Fruit fly (Drosophila melanogaster) ovary, adult (tissue): ENCODE results near the gene Notum.

ENCODE experiments used
- CG17801 ChIP-seq: fragments of 200-800 bp; optimal IDR thresholded peaks from 2 replicates; lab custom pipeline; 2019; ENCODE audit warnings: missing biosample characterization, mild to moderate bottlenecking, missing genetic modification characterization, moderate library complexity; ENCODE audit not compliant: partially characterized antibody

Gene Notum

DNA sequence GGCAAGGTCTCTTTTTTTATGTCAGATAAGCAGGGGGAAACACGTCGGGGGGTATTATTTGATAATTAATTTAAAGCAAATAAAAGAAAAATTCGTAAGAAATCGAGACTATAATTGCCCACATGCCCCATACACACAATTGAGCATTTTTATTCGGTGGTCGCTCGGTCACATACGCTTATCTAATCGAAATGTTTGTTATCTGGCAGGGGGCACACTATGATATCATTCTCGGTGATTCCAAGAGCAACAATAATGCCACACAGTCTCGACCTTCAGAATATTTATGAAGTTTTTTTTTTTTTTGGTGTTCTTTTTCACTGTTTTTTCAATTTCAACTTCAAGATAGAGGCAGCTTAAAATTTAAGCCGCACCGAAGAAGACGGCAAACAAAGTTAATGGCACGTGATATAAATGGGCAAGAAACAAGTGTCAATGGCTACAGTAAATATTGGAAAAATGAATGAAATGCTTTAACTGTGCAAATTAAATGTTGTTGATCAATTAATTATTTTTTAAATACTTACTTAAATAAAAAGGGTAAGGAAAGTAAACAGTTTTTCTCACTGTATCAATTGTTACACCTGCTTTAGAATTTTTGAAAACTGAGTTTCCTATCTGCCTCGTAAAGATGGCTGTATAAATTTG, 23.8 kb upstream of the Notum start:
- no peak for TF ChIP-seq CG17801 (GFP tag; lab: Kevin White, UChicago)

DNA sequence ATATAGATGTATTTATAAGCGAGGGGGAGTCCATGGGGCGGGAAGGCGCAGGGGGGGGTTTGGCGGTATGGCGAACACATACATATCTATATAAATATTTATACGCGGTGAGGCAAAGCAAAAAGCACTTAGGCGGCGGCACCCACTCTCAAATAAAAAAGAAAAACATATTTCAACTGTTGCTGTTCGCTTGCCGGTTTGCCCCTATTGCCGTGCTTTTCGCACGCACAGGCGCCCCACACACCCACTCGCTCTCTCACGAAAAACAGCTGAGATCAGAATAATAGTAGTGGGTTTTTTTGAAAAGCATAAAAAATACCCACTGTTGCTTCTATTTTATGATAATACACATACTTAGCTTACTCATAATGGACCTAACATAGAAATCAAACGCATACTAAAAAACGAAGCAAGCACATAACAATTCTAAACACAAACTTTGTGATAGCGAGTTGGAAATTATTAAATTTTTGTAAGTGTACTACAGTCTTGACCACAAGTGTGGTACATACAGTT, 22.1 kb upstream of the Notum start:
- TF ChIP-seq CG17801 (GFP tag; lab: Kevin White, UChicago), result peak; percentile 56

DNA sequence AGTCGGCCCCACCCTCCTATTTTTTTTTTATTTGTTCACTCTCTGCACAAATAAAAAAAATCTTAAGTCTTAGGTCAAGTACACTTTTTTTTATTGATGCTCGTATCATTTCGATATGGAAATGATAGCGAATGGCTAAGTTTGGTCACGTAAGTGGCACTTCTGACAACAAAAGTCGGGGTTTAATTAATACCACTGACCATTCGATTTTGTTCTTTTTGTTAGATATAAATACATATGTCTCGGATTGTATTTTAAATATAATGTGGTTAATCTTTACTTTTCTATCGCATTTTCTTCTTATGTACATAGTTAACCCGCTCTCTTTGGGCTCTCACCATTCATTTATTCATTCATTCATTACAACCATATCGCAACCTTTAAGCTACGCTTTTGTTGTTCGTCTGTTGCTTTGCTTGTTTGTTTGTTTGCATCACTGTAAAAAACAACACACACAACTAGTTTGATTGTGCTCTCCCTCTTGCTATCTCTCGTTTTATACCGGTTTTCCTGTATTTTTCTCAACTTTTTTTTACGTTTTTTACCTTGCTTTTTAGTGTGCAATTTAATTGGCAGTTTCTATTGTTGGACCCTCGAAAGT, 21.1 kb upstream of the Notum start:
- TF ChIP-seq CG17801 (GFP tag; lab: Kevin White, UChicago), result peak; percentile 25

DNA sequence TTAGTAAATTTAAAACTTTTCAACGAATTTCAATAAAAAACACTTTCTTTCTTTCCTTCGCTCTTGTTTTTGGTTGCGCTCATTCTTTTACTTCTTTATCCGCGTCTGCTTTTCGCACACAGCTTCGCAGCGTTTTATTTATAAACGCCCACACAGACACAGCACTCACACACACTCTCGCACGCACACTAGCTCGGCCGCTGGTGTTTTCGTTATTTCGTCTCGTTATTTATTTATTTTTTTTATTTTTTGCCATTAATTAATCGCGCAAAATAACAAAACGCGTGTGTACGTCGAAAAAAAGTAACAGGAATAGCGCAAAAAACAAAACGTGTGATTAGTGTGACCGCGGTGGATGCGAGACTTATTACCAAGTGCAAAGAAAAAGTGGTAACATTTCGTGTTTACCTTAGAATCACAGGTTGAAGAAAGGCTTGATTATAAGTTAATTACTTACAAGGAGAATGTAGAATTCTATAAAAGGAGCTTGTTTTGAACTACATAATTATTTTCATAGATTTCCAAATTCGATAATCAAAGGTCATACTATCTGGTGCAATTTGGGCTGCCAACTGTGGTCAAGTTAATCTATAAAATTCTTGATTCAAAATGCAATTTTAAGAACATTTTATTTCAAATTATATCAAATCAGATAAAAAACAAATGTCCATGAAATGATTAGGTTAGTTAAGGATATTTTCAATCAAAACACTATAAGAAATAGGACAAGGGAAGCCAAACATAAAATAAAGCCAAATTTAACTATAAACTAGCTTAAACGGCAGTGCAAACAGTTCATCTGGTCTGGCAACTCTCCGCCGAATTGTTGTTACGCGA, 18.7 kb upstream of the Notum start, which contains the start of the genes hzg and mRpS31:
hzg (minus strand) TSS at position 336 of the 837 bp plus-strand sequence.
mRpS31 (plus strand) TSS at position 793 of the 837 bp plus-strand sequence.
- TF ChIP-seq CG17801 (GFP tag; lab: Kevin White, UChicago), result peak; percentile 68

DNA sequence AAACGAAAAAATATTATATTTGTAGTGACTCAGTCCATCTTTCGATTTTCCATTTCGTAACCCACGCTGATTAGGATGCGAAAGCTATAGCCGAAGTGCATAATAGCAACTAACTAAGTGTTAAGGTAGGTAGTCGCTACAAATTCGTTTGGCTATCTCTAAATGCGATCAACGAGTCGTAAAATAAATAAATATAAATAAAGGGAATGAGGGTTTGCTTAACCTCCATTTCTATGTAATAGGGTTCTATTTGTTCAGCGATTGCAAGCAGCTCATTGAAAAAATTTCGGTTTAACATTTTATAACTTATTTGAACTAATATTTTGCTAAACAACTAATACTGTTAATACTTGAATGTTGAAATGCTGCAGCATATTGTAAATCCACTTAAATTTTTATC, 13.1 kb upstream of the Notum start:
- TF ChIP-seq CG17801 (GFP tag; lab: Kevin White, UChicago), result no peak

DNA sequence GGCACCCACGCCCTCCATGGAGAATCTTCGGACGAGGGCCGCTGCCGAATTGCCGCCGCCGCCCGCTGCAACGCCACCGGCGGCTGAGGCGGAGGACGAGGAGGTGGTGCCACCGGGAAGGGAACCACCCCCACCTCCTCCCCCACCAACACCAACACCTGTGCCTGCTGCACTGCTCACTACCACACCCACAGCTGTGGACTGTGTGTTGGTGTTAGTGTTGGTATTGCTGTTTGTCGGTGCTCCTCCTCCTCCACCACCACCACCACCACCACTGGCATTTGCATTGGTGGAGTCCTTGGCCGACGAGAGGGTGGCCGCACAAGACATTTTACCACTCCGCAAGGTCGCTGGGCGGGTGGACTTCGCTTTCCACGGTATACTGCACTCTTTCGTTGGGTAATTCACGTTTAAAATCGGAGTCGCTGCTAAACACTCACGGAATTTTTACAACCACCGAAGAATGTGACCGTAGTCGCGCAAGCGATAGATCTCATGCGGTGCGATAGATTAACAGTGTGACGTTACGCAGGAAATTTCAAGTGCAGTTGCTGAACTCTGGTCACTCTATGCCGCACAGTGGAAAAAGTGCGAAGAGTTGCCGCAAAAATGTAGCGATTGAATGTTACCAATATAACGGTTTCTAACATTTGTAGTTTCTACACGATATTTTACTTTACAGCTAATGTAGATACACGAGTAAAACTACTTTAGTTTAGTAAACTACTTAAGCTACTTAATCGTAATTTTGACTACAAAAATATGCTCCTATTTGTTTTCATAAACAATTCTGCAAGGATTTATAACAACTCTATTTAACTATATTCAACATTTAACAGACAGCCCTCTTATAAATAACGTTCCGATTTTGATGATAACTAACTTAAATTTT, 11.7 kb upstream of the Notum start, which contains the start of gene mib1:
mib1 (minus strand) TSS at position 494 of the 892 bp plus-strand sequence.
- peak; percentile 21 for TF ChIP-seq CG17801 (GFP tag; lab: Kevin White, UChicago)

DNA sequence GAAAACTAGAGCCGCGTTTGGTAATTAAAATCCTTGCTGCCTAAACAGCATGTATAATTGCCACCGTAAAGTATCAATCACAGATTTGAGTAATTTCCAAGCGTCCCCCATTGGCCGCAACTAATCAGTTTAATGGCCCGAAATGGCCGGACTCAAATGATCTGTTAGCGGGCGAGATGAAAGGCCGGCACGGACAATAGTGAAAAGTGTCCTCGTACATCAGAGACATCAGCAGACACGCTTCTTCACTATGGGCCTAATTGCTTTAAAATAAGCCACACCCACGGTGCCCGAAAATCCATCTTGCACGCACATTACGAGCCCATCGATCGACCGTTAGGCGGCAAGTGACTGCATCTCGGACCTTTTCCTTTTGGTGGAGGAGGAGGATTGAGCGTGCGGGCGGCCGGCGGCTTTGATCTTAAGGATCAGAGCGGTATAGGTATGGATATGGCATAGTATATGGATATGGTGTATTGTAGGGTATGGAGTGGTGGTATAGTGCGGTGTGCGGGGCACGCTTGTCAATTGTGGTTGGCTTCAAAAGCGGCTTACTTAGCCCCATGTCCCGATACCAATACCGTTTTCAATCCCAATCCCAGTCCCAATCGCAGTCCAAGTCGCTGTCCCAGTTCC, 10.8 kb upstream of the Notum start:
- TF ChIP-seq CG17801 (GFP tag; lab: Kevin White, UChicago), result no peak

DNA sequence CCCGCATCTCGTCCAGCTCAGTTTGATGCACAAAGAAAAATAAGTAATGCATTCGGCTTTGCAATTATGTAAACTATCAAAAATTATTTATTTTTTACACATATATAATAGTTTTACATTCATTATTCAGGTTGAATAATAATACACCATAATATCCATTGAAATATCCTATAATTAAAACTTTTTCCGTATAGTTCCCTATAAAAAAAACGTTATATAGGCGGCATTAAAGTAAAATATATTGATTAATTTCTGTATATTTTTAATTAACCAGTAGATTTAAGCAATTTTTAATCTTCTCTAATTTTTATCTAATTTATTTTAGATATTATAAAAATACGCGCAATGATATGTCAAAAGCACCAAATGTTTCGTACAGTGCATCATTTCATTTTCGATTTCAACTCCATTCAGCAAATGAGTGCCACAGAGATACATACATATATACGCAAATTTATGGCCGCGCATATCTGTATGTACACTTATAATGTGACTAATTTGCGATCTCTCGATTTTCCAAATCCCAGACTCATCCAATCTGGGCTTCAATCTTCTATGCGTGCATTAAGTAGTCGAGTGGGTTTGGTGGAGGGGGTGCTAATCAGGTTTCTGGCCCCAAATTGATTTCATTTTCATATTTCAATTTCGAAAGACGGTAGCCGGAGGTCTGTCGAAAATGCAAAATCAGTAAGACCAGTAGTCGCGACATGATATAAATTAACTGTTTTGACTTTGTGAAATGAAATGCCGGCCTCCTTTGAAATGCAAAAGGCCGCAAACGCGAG, 9.9 kb upstream of the Notum start:
- TF ChIP-seq CG17801 (GFP tag; lab: Kevin White, UChicago), result no peak

DNA sequence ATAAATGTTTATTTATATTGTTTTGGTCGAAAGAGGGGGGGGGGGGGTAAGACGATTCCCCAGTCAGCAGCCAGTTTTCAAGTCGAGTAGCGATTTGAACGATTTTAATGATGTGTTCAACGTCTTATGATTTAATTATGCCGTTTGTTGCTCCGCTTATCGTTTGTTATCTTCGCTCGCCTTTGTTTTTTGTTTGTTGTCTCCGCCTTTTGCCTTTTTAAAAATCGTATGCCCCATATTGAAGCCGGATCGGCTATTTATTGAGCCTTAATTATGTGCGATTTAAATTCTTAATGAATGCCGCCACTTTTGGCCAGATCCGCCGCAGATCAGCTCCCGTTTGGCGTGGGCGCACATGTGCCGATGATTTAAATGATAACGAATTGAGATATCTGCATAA, 8.8 kb upstream of the Notum start:
- TF ChIP-seq CG17801 (GFP tag; lab: Kevin White, UChicago), result no peak

DNA sequence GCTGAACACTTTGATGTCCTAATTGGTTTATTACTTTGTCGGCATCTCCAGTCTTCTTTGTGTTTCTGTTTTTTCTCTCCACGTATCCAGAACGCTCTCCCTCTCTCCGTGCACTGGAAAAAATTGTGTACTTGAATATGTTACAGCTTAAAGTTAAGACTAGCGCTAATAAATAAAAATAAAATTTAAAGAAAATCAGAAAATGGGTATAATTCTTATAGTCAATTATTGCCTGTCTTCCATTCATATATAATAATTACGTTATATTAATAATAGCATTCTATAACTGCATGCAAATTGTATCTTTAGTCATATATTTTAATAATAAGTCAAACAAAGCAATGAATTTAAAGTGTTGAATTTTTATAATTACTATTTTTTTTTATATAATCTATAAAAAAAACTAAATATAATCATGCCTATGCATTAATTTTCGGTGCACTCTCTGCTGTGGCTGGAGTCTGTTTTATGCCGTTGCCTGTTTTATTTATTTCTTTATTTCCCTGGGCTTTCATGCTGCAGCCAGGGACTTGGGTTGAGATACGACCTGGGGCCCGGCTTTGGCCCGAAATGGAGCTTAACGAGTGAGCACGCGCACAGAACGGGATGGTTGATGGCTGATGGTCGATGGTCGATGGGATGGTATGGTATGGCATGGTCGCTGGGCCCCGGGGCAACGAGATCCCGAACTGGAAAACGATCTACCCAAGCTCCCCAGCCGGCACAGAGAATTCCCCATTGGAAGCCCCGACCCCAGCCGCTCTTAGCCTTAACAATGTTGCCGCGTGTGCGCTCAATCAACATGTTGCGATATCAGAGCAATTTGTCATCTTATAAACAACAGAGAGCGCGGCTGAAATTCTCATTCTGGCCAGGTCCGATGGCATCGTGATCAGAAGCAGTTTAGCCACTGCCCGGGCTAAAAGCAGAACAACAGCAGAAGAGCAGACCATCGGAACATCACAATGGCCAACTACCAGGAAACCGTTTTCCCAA, 7.2 kb upstream of the Notum start:
- TF ChIP-seq CG17801 (GFP tag; lab: Kevin White, UChicago), result no peak

DNA sequence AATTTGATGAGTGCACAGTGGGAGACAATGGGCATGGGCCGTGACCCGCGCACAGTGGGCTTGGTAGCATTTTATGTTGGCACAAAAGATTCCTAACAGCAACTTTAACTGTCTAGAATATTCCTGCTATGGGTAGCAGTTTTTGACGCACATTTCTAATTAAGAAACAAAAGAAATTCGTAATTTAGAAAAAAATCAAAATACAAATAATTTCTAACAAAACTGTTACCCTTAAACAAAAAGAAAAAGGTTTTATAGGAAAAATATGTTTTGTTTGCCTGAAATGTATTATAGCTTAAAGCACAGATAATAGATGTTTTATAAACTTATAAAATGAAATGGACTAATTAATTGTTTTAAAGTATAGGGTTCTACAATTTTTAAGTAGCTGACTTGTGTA, 6.4 kb upstream of the Notum start:
- TF ChIP-seq CG17801 (GFP tag; lab: Kevin White, UChicago), result no peak
